Fruit fly (Drosophila melanogaster) whole organism, embryonic: Measurements from ENCODE around the gene CG5882.

Experiments
- Aef1 ChIP-seq: fragments of 200-800 bp; sonication (Bioruptor generic); IDR thresholded peaks from 3 replicates; pipeline ENCODE4 v1.3.6; 2022; ENCODE audit warnings: missing biosample characterization, missing genetic modification characterization
- Bgb ChIP-seq: fragments of 200-800 bp; sonication (Bioruptor generic); IDR thresholded peaks from 2 replicates; pipeline ENCODE4 v1.3.6; 2022; ENCODE audit warnings: missing biosample characterization, missing genetic modification characterization; ENCODE audit not compliant: partially characterized antibody
- Blimp-1 ChIP-seq: fragments of 200-800 bp; sonication (Bioruptor generic); optimal IDR thresholded peaks from 3 replicates; lab custom pipeline; 2018; ENCODE audit warnings: missing biosample characterization, missing genetic modification characterization, mild to moderate bottlenecking, moderate library complexity, missing genetic modification reagents
- CG10431 ChIP-seq: fragments of 200-800 bp; sonication (Bioruptor generic); optimal IDR thresholded peaks from 3 replicates; lab custom pipeline; 2018; ENCODE audit warnings: missing biosample characterization, mild to moderate bottlenecking, missing genetic modification characterization
- CG10654 ChIP-seq: fragments of 200-800 bp; sonication (Bioruptor generic); optimal IDR thresholded peaks from 2 replicates; lab custom pipeline; 2016; ENCODE audit warnings: missing biosample characterization, missing genetic modification characterization
- CG10979 ChIP-seq: fragments of 200-800 bp; sonication (Bioruptor generic); optimal IDR thresholded peaks from 2 replicates; lab custom pipeline; 2018; ENCODE audit warnings: missing biosample characterization, mild to moderate bottlenecking, missing genetic modification characterization, moderate library complexity
- CG11398 ChIP-seq: fragments of 200-800 bp; sonication (Bioruptor generic); optimal IDR thresholded peaks from 2 replicates; lab custom pipeline; 2016; ENCODE audit warnings: missing biosample characterization, missing genetic modification characterization
- CG12104 ChIP-seq: fragments of 200-800 bp; sonication (Bioruptor generic); optimal IDR thresholded peaks from 3 replicates; lab custom pipeline; 2016; ENCODE audit warnings: missing biosample characterization, missing genetic modification characterization
- CG1529 ChIP-seq: fragments of 200-800 bp; sonication (Bioruptor generic); optimal IDR thresholded peaks from 3 replicates; lab custom pipeline; 2018; ENCODE audit warnings: missing biosample characterization, missing genetic modification characterization
- CG15514 ChIP-seq: fragments of 200-800 bp; sonication (Bioruptor generic); optimal IDR thresholded peaks from 3 replicates; lab custom pipeline; 2017; ENCODE audit warnings: missing biosample characterization, missing genetic modification characterization, mild to moderate bottlenecking, moderate library complexity, missing genetic modification reagents
- CG17829 ChIP-seq: fragments of 200-800 bp; optimal IDR thresholded peaks from 2 replicates; lab custom pipeline; 2019; ENCODE audit warnings: missing biosample characterization, mild to moderate bottlenecking, missing genetic modification characterization, moderate library complexity
- CG18476 ChIP-seq: fragments of 200-800 bp; sonication (Bioruptor generic); optimal IDR thresholded peaks from 2 replicates; lab custom pipeline; 2016; ENCODE audit warnings: missing biosample characterization, mild to moderate bottlenecking, missing genetic modification characterization
- CG18764 ChIP-seq: fragments of 200-800 bp; sonication (Bioruptor generic); optimal IDR thresholded peaks from 3 replicates; lab custom pipeline; 2016; ENCODE audit warnings: missing biosample characterization, missing genetic modification characterization
- CG2129 ChIP-seq: fragments of 200-800 bp; sonication (Bioruptor generic); IDR thresholded peaks from 2 replicates; pipeline ENCODE4 v1.3.6; 2022; ENCODE audit warnings: missing biosample characterization, missing genetic modification characterization; ENCODE audit not compliant: partially characterized antibody
- CG2199 ChIP-seq: fragments of 200-800 bp; sonication (Bioruptor generic); IDR thresholded peaks from 3 replicates; pipeline ENCODE4 v1.3.6; 2022; ENCODE audit warnings: missing biosample characterization, missing genetic modification characterization
- CG33557 ChIP-seq: fragments of 200-800 bp; sonication (Bioruptor generic); optimal IDR thresholded peaks from 2 replicates; lab custom pipeline; 2019; ENCODE audit warnings: missing biosample characterization, mild to moderate bottlenecking, missing genetic modification characterization, moderate library complexity
- CG3838 ChIP-seq: fragments of 200-800 bp; sonication (Bioruptor generic); optimal IDR thresholded peaks from 3 replicates; lab custom pipeline; 2016; ENCODE audit warnings: missing biosample characterization, missing genetic modification characterization
- CG6791 ChIP-seq: fragments of 200-800 bp; sonication (Bioruptor generic); IDR thresholded peaks from 3 replicates; pipeline ENCODE4 v1.3.6; 2022; ENCODE audit warnings: missing biosample characterization, missing genetic modification characterization; ENCODE audit not compliant: partially characterized antibody
- CG7963 ChIP-seq: fragments of 200-800 bp; sonication (Bioruptor generic); IDR thresholded peaks from 3 replicates; pipeline ENCODE4 v1.3.6; 2022; ENCODE audit warnings: missing biosample characterization, missing genetic modification characterization; ENCODE audit not compliant: partially characterized antibody
- CTCF ChIP-seq: fragments of 200-800 bp; sonication (Bioruptor generic); optimal IDR thresholded peaks from 2 replicates; lab custom pipeline; 2017; ENCODE audit warnings: missing biosample characterization, mild to moderate bottlenecking, missing genetic modification characterization, moderate library complexity
- Camta ChIP-seq: fragments of 200-800 bp; sonication (Bioruptor generic); optimal IDR thresholded peaks from 2 replicates; lab custom pipeline; 2016; ENCODE audit warnings: missing biosample characterization, missing genetic modification characterization
- D19B ChIP-seq: fragments of 200-800 bp; sonication (Bioruptor generic); optimal IDR thresholded peaks from 2 replicates; lab custom pipeline; 2017; ENCODE audit warnings: missing biosample characterization, mild to moderate bottlenecking, missing genetic modification characterization
- Dfd ChIP-seq, 2 experiments: fragments of >200 bp; optimal IDR thresholded peaks; 2 replicates each; lab custom pipeline; 2017; ENCODE audit warnings: missing biosample characterization in 2 of 2, missing genetic modification characterization in 2 of 2
- Drgx ChIP-seq: fragments of 200-800 bp; sonication (Bioruptor generic); IDR thresholded peaks from 2 replicates; pipeline ENCODE4 v1.3.6; 2022; ENCODE audit warnings: missing biosample characterization, missing genetic modification characterization
- E2f2 ChIP-seq: fragments of 200-800 bp; sonication (Bioruptor generic); IDR thresholded peaks from 2 replicates; pipeline ENCODE4 v1.3.6; 2022; ENCODE audit warnings: missing biosample characterization, missing genetic modification characterization
- Hr3 ChIP-seq: fragments of 200-800 bp; sonication (Bioruptor generic); optimal IDR thresholded peaks from 3 replicates; lab custom pipeline; 2016; ENCODE audit warnings: missing biosample characterization, missing genetic modification characterization
- Hr78 ChIP-seq, 2 experiments: fragments of 200-800 bp in 1 of 2; fragments of >200 bp in 1 of 2; sonication (Bioruptor generic) in 1 of 2; optimal IDR thresholded peaks; 2 replicates each; lab custom pipeline; 2017 to 2019; ENCODE audit warnings: missing biosample characterization in 2 of 2, missing genetic modification characterization in 2 of 2, mild to moderate bottlenecking in 1 of 2, moderate library complexity in 1 of 2
- Hsf ChIP-seq: fragments of 200-800 bp; sonication (Bioruptor generic); optimal IDR thresholded peaks from 3 replicates; lab custom pipeline; 2016; ENCODE audit warnings: missing biosample characterization, missing genetic modification characterization
- MESR4 ChIP-seq: fragments of 200-800 bp; sonication (Bioruptor generic); optimal IDR thresholded peaks from 2 replicates; lab custom pipeline; 2018; ENCODE audit warnings: missing biosample characterization, mild to moderate bottlenecking, missing genetic modification characterization, moderate library complexity
- Med ChIP-seq: fragments of 200-800 bp; sonication (Bioruptor generic); peaks from one replicate; lab custom pipeline; 2016; ENCODE audit warnings: missing biosample characterization, missing genetic modification characterization, mild to moderate bottlenecking, inconsistent platforms, moderate library complexity
- Mrtf ChIP-seq: fragments of 200-800 bp; sonication (Bioruptor generic); IDR thresholded peaks from 3 replicates; pipeline ENCODE4 v1.3.6; 2022; ENCODE audit warnings: missing biosample characterization, missing genetic modification characterization
- Nf-YA ChIP-seq: fragments of 200-800 bp; sonication (Bioruptor generic); IDR thresholded peaks from 2 replicates; pipeline ENCODE4 v1.3.6; 2022; ENCODE audit warnings: missing biosample characterization, missing genetic modification characterization
- ase ChIP-seq: fragments of 200-800 bp; sonication (Bioruptor generic); IDR thresholded peaks from 3 replicates; pipeline ENCODE4 v1.3.6; 2022; ENCODE audit warnings: missing biosample characterization, missing genetic modification characterization
- bab2 ChIP-seq: fragments of 200-800 bp; sonication (Bioruptor generic); optimal IDR thresholded peaks from 2 replicates; lab custom pipeline; 2016; ENCODE audit warnings: missing biosample characterization, missing genetic modification characterization
- bcd ChIP-seq: fragments of 200-800 bp; sonication (Bioruptor generic); optimal IDR thresholded peaks from 2 replicates; lab custom pipeline; 2017; ENCODE audit warnings: missing biosample characterization, mild to moderate bottlenecking, missing genetic modification characterization
- bsh ChIP-seq, 2 experiments: fragments of 200-800 bp; sonication (Bioruptor generic); optimal IDR thresholded peaks; 2 replicates each; lab custom pipeline; 2017 to 2018; ENCODE audit warnings: mild to moderate bottlenecking in 2 of 2, missing biosample characterization in 2 of 2, missing genetic modification characterization in 2 of 2, moderate library complexity in 1 of 2
- dati ChIP-seq: fragments of 200-800 bp; sonication (Bioruptor generic); IDR thresholded peaks from 2 replicates; pipeline ENCODE4 v1.3.6; 2022; ENCODE audit warnings: missing biosample characterization, missing genetic modification characterization
- dm ChIP-seq: fragments of 200-800 bp; sonication (Bioruptor generic); optimal IDR thresholded peaks from 3 replicates; lab custom pipeline; 2016; ENCODE audit warnings: missing biosample characterization, missing genetic modification characterization
- gfzf ChIP-seq: fragments of 200-800 bp; sonication (Bioruptor generic); optimal IDR thresholded peaks from 2 replicates; lab custom pipeline; 2016; ENCODE audit warnings: missing biosample characterization, mild to moderate bottlenecking, missing genetic modification characterization, moderate library complexity
- gsb ChIP-seq: fragments of 200-800 bp; sonication (Bioruptor generic); IDR thresholded peaks from 2 replicates; pipeline ENCODE4 v1.3.6; 2022; ENCODE audit warnings: missing biosample characterization, missing genetic modification characterization
- lmd ChIP-seq: fragments of 200-800 bp; sonication (Bioruptor generic); IDR thresholded peaks from 2 replicates; pipeline ENCODE4 v1.3.6; 2022; ENCODE audit warnings: missing biosample characterization, missing genetic modification characterization
- luna ChIP-seq: fragments of 200-800 bp; sonication (Bioruptor generic); optimal IDR thresholded peaks from 2 replicates; lab custom pipeline; 2016; ENCODE audit warnings: missing biosample characterization, missing genetic modification characterization
- nom ChIP-seq: fragments of 200-800 bp; sonication (Bioruptor generic); optimal IDR thresholded peaks from 2 replicates; lab custom pipeline; 2017; ENCODE audit warnings: missing biosample characterization, missing genetic modification characterization, mild to moderate bottlenecking, moderate library complexity, missing genetic modification reagents
- org-1 ChIP-seq: fragments of 200-800 bp; sonication (Bioruptor generic); optimal IDR thresholded peaks from 2 replicates; lab custom pipeline; 2017; ENCODE audit warnings: missing biosample characterization, missing genetic modification characterization
- phol ChIP-seq: fragments of 200-800 bp; sonication (Bioruptor generic); optimal IDR thresholded peaks from 3 replicates; lab custom pipeline; 2018; ENCODE audit warnings: missing biosample characterization, mild to moderate bottlenecking, missing genetic modification characterization, moderate library complexity
- pnt ChIP-seq: fragments of 200-800 bp; sonication (Bioruptor generic); optimal IDR thresholded peaks from 3 replicates; lab custom pipeline; 2016; ENCODE audit warnings: missing biosample characterization, missing genetic modification characterization
- rib ChIP-seq: fragments of 200-800 bp; sonication (Bioruptor generic); IDR thresholded peaks from 2 replicates; pipeline ENCODE4 v1.3.6; 2022; ENCODE audit warnings: missing biosample characterization, missing genetic modification characterization
- sens ChIP-seq: fragments of 200-800 bp; sonication (Bioruptor generic); peaks from one replicate; lab custom pipeline; 2016; ENCODE audit warnings: missing biosample characterization, missing genetic modification characterization
- twi ChIP-seq: fragments of 200-800 bp; optimal IDR thresholded peaks from 2 replicates; lab custom pipeline; 2019; ENCODE audit warnings: missing biosample characterization, mild to moderate bottlenecking, missing genetic modification characterization, moderate library complexity
- unc-4 ChIP-seq: fragments of 200-800 bp; sonication (Bioruptor generic); IDR thresholded peaks from 2 replicates; pipeline ENCODE4 v1.3.6; 2022; ENCODE audit warnings: missing biosample characterization, missing genetic modification characterization; ENCODE audit not compliant: partially characterized antibody
- zen ChIP-seq: fragments of 200-800 bp; sonication (Bioruptor generic); optimal IDR thresholded peaks from 3 replicates; lab custom pipeline; 2018; ENCODE audit warnings: missing biosample characterization, mild to moderate bottlenecking, missing genetic modification characterization, moderate library complexity

The CG5882 gene

DNA sequence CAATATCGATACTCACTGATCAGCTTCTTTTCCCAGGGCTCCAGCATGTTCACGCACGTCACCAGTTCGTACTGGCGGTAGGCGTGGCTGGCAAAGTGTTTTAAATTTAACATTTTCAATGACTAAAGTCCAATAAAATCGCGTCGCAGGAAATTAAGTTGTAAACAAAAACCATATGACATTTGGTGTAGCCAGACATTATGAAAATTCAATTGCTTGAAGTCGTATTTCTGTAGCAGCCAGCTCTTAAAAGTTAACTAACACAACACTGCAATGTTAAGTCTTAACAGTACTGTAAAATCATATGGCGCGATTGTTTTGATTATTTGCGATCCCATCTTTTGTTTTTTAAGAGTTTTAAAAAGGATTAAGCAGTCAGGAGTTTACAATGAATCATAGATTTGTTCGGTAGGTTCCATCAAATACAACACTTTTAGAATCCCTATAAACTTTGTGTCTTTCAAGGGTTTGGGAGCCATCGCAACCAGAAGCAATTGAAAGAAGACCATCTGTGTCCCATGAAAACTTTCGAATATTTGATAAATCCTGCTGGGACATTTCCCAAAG lies 47.1 kb downstream of the CG5882 start, which contains the start of the genes CG34293 and spn-D (continued):
- TF ChIP-seq dati (GFP tag; lab: Robert Waterston, UW) (no peak), CTCF (GFP tag; lab: Kevin White, UChicago) (no peak), Mrtf (GFP tag; lab: Robert Waterston, UW) (no peak), lmd (no peak), pnt (GFP tag; lab: Kevin White, UChicago) (no peak), dm (GFP tag; lab: Kevin White, UChicago) (no peak), CG10654 (GFP tag; lab: Kevin White, UChicago) (no peak), E2f2 (GFP tag; lab: Robert Waterston, UW) (peak; percentile 74), CG2129 (no peak), org-1 (GFP tag; lab: Kevin White, UChicago) (no peak), gfzf (GFP tag; lab: Kevin White, UChicago) (peak; percentile 72), twi (tag; lab: Kevin White, UChicago) (no peak), CG18476 (no peak), CG18764 (GFP tag; lab: Kevin White, UChicago) (no peak), CG6791 (no peak), CG2199 (GFP tag; lab: Robert Waterston, UW) (peak; percentile 55; the same call in 1 of the 3 replicates), Dfd (GFP tag; optimal IDR thresholded peaks at IDR 0.05; lab: Kevin White, UChicago) (no peak), CG15514 (GFP tag; lab: Kevin White, UChicago) (no peak), Bgb (GFP tag; lab: Robert Waterston, UW) (no peak), CG17829 (tag; lab: Kevin White, UChicago) (no peak), Hsf (no peak), ase (GFP tag; lab: Robert Waterston, UW) (no peak), Nf-YA (GFP tag; lab: Robert Waterston, UW) (no peak), CG11398 (no peak), unc-4 (GFP tag; lab: Robert Waterston, UW) (0 out of 2 replicates have a peak, but pooled peaks have one; percentile 23), bab2 (GFP tag; lab: Kevin White, UChicago) (no peak), Aef1 (GFP tag; lab: Robert Waterston, UW) (no peak), MESR4 (GFP tag; lab: Kevin White, UChicago) (peak; percentile 20), CG7963 (no peak), CG12104 (no peak)

- TF ChIP-seq rib (GFP tag; lab: Robert Waterston, UW) (no peak), CG33557 (GFP tag; lab: Kevin White, UChicago) (no peak), nom (GFP tag; lab: Kevin White, UChicago) (peak; percentile 19), bcd (no peak), Drgx (GFP tag; lab: Robert Waterston, UW) (peak; percentile 93), Hr78 (GFP tag; optimal IDR thresholded peaks at IDR 0.05; lab: Kevin White, UChicago) (no peak), bsh (GFP tag; optimal IDR thresholded peaks at IDR 0.05; lab: Kevin White, UChicago) (peak in 1 of 2 experiments; percentile 58), sens (GFP tag; lab: Kevin White, UChicago) (peak; percentile 73), CG3838 (no peak), Hr3 (GFP tag; lab: Kevin White, UChicago) (no peak), D19B (GFP tag; lab: Kevin White, UChicago) (no peak), CG10979 (tag; lab: Kevin White, UChicago) (peak; percentile 30), gsb (no peak), CG10431 (GFP tag; lab: Kevin White, UChicago) (no peak), luna (GFP tag; lab: Kevin White, UChicago) (no peak), phol (tag; lab: Kevin White, UChicago) (peak; percentile 25), Blimp-1 (GFP tag; lab: Kevin White, UChicago) (peak; percentile 5), CG1529 (GFP tag; lab: Kevin White, UChicago) (no peak), zen (tag; lab: Kevin White, UChicago) (peak; percentile 5), Med (GFP tag; lab: Kevin White, UChicago) (peak; percentile 21), Camta (GFP tag; lab: Kevin White, UChicago) (no peak)
- TF ChIP-seq, all 482 proteins: peak for 9
Observed at dm6 chr3R:27167350-27167749, 48.9 kb downstream of the CG5882 start.
